Fruit fly (Drosophila melanogaster): ENCODE results near the gene AdipoR.

- TF ChIP-seq Ssrp (tag; optimal IDR thresholded peaks at IDR 0.05) (no peak), sens (GFP tag) (peak; percentile 44), shn (GFP tag; optimal IDR thresholded peaks at IDR 0.05) (no peak), CG15011 (GFP tag; optimal IDR thresholded peaks at IDR 0.05) (no peak)
These were observed 32.9 kb upstream of the AdipoR start, which contains the start of gene CSN6 for dm6 chr3R:22580546-22580945.
